Fruit fly (Drosophila melanogaster): ENCODE results near the gene CG17258.

The CG17258 gene

dm6 chr2L:2993236-2993635 lies 41.9 kb downstream of the CG17258 start (continued):
- TF ChIP-seq MESR4 (GFP tag; optimal IDR thresholded peaks at IDR 0.05) = peak; percentile 30
- TF ChIP-seq CG33213 (GFP tag; optimal IDR thresholded peaks at IDR 0.05) = no peak
- no peak for TF ChIP-seq bsh (GFP tag; optimal IDR thresholded peaks at IDR 0.05)
- TF ChIP-seq CG17359 (tag; optimal IDR thresholded peaks at IDR 0.05) = no peak
- no peak for TF ChIP-seq NK7.1 (GFP tag; optimal IDR thresholded peaks at IDR 0.05)
- peak; percentile 13 for TF ChIP-seq sug (tag; optimal IDR thresholded peaks at IDR 0.05)
- TF ChIP-seq CG10654 (GFP tag; optimal IDR thresholded peaks at IDR 0.05) = no peak
- TF ChIP-seq pita (GFP tag; optimal IDR thresholded peaks at IDR 0.05) = no peak
- no peak for TF ChIP-seq CG12219 (GFP tag; optimal IDR thresholded peaks at IDR 0.05)
- no peak for TF ChIP-seq CG43689 (GFP tag; IDR thresholded peaks at IDR 0.05)
- no peak for TF ChIP-seq MBD-R2 (GFP tag; IDR thresholded peaks at IDR 0.05)
- TF ChIP-seq CG34376 (GFP tag; optimal IDR thresholded peaks at IDR 0.05) = no peak
- TF ChIP-seq Dek (tag; optimal IDR thresholded peaks at IDR 0.05) = no peak
- TF ChIP-seq ash1 (GFP tag; optimal IDR thresholded peaks at IDR 0.05) = no peak
- no peak for TF ChIP-seq Nf-YB (GFP tag; optimal IDR thresholded peaks at IDR 0.05)
- peak; percentile 5 for TF ChIP-seq CHES-1-like (GFP tag; optimal IDR thresholded peaks at IDR 0.05)
- TF ChIP-seq CG30431 (GFP tag; optimal IDR thresholded peaks at IDR 0.05) = no peak
- TF ChIP-seq CG4360 (GFP tag; IDR thresholded peaks at IDR 0.05) = peak; percentile 93
- no peak for TF ChIP-seq bbx (GFP tag; IDR thresholded peaks at IDR 0.05; ENCODE audit: partially characterized antibody)

dm6 chr2L:2992664-2993174 lies 42.4 kb downstream of the CG17258 start, which contains the start of the genes okr and CG3558:
Gene okr, minus strand, starts transcription at chr2L:2992759.
Gene CG3558, plus strand, starts transcription at chr2L:2992870.
- TF ChIP-seq H2.0 (GFP tag; IDR thresholded peaks at IDR 0.05) (no peak), gfzf (GFP tag; optimal IDR thresholded peaks at IDR 0.05) (peak; percentile 57), CG3726 (GFP tag; IDR thresholded peaks at IDR 0.05) (no peak), stwl (tag; optimal IDR thresholded peaks at IDR 0.05) (peak; percentile 74), CG6272 (GFP tag; IDR thresholded peaks at IDR 0.05) (no peak), CoRest (tag; optimal IDR thresholded peaks at IDR 0.05) (no peak), vnd (GFP tag; IDR thresholded peaks at IDR 0.05; ENCODE audit: partially characterized antibody) (peak; percentile 76), Dip3 (GFP tag; optimal IDR thresholded peaks at IDR 0.05) (no peak), CG4707 (GFP tag; optimal IDR thresholded peaks at IDR 0.05) (peak; percentile 10), Dek (tag; optimal IDR thresholded peaks at IDR 0.05) (no peak), Ets65A (GFP tag) (no peak), vvl (GFP tag; IDR thresholded peaks at IDR 0.05) (0 out of 2 replicates have a peak, but pooled peaks have one; percentile 9), CG9797 (GFP tag; optimal IDR thresholded peaks at IDR 0.05) (peak; percentile 83), Myb (GFP tag; optimal IDR thresholded peaks at IDR 0.05) (no peak), dan (GFP tag; IDR thresholded peaks at IDR 0.05) (no peak), CG8281 (tag; optimal IDR thresholded peaks at IDR 0.05) (no peak), Gug (GFP tag; IDR thresholded peaks at IDR 0.05) (no peak), CG12104 (GFP tag; optimal IDR thresholded peaks at IDR 0.05) (no peak), CG6854 (GFP tag; optimal IDR thresholded peaks at IDR 0.05) (no peak), zen (tag; optimal IDR thresholded peaks at IDR 0.05) (no peak), CG8924 (tag; optimal IDR thresholded peaks at IDR 0.05) (peak; percentile 24), CG6254 (GFP tag; optimal IDR thresholded peaks at IDR 0.05) (peak; percentile 0), da (GFP tag; optimal IDR thresholded peaks at IDR 0.05) (no peak), Fer1 (GFP tag; optimal IDR thresholded peaks at IDR 0.05) (no peak), Stat92E (GFP tag; optimal IDR thresholded peaks at IDR 0.05) (no peak), CG10267 (tag; optimal IDR thresholded peaks at IDR 0.05) (peak; percentile 54), corto (GFP tag; optimal IDR thresholded peaks at IDR 0.05) (no peak), knrl (GFP tag; IDR thresholded peaks at IDR 0.05; ENCODE audit: partially characterized antibody) (peak; percentile 83), sug (tag; optimal IDR thresholded peaks at IDR 0.05) (no peak), lov (optimal IDR thresholded peaks at IDR 0.05) (no peak), lov (GFP tag; IDR thresholded peaks at IDR 0.05) (no peak), NfI (GFP tag; optimal IDR thresholded peaks at IDR 0.05) (no peak), chinmo (GFP tag; IDR thresholded peaks at IDR 0.05; ENCODE audit: partially characterized antibody) (no peak)
